Fruit fly (Drosophila melanogaster): ENCODE measurements around the gene CG32284.

DNA sequence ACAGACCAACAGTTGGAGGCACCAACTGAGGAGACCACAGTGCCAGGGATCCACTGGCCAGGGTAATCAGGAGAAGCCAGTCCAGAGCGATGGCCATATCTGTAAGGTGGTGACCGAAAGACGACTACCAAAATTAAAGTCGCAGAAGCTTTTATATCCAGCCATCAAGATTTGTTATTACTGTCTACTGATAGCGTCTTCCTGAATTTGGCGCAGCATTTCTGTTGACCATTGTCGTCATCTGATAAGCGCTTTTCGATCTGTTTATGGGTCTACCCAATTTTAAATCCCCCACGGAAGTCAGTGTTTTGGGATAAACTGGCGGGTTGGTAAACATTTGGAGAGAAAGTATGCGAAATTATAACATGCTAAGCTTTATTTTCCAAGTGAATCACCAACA, 14.0 kb upstream of the CG32284 start, which contains the start of gene CG14963:
- TF ChIP-seq psq (optimal IDR thresholded peaks at IDR 0.05), result no peak
- no peak for TF ChIP-seq usp (GFP tag; optimal IDR thresholded peaks at IDR 0.05)
- TF ChIP-seq CG8478 (optimal IDR thresholded peaks at IDR 0.05), result no peak
